Worm (Caenorhabditis elegans) whole organism, L4/young adult: ENCODE results near the gene W03H9.2.

Experiments
- dao-5 ChIP-seq: sonication (generic microtip); optimal IDR thresholded peaks from 2 replicates; lab custom pipeline; 2016; ENCODE audit warnings: missing genotype, missing genetic modification characterization, moderate library complexity, missing compliant biosample characterization
- him-1 ChIP-seq: sonication (generic microtip); optimal IDR thresholded peaks from 2 replicates; lab custom pipeline; 2016; ENCODE audit warnings: missing genotype, missing genetic modification reagents, missing genetic modification characterization, missing compliant biosample characterization

DNA sequence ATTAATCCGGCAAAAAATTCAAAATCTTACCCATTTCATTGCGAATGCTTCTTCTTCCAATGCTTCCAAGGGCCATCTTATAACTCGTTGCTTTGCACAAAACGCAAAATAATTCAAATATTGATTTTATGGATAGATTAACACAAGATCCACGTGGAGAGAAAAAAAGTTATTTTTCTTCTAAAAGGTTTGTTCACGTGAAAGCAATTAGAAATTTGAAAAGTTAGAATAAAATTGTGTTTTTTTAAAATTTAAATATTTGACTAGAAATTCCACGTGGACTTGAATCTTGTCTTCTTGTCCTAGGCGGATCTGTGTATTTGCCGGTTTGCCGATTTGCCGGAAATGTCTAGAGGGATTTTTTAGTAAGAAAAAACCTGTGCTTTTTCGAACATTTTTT lies 31.4 kb upstream of the W03H9.2 start, which contains the start of gene Y48B6A.5:
- TF ChIP-seq him-1 (tag; lab: Kevin White, UChicago) (no peak), dao-5 (tag; lab: Kevin White, UChicago) (no peak)
